Worm (Caenorhabditis elegans) whole organism, late embryonic: ENCODE data around the gene lact-2.

ENCODE experiments used
- pqm-1 ChIP-seq: sonication (generic microtip); optimal IDR thresholded peaks from 2 replicates; lab custom pipeline; 2016; ENCODE audit warnings: missing genetic modification characterization, missing compliant biosample characterization
- ref-2 ChIP-seq: sonication (generic microtip); optimal IDR thresholded peaks from 2 replicates; lab custom pipeline; 2016; ENCODE audit warnings: missing genetic modification characterization, missing compliant biosample characterization
- tbx-7 ChIP-seq: sonication (generic microtip); optimal IDR thresholded peaks from 2 replicates; lab custom pipeline; 2016; ENCODE audit warnings: missing genotype, missing genetic modification characterization, missing compliant biosample characterization
- unc-42 ChIP-seq: sonication (generic microtip); optimal IDR thresholded peaks from 2 replicates; lab custom pipeline; 2016; ENCODE audit warnings: missing genotype, missing genetic modification characterization, missing compliant biosample characterization

DNA sequence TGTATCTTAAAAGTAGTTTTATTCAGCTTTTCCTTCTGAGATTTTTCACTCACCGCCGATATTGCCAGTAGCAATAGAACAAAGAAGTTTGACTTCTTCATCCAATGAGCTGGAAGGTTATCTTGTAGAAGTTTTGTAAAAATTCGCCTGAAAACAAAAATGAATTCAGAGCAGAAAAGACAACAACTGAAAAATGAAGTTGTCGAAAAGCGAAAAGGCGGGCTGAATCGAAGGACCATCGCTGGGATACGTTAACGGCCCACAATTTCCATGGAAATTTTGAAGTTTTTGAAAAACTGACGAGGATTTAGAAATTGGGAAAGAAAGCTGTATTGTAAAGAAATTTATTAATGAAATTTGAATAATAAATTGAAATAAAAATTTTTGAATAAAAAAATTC is 27.1 kb downstream of the lact-2 start, which contains the start of gene lov-1:
- TF ChIP-seq unc-42 (no peak), ref-2 (tag; lab: Kevin White, UChicago) (no peak), tbx-7 (tag; lab: Kevin White, UChicago) (no peak), pqm-1 (tag; lab: Kevin White, UChicago) (no peak)
